Fruit fly (Drosophila melanogaster) whole organism, embryonic: ENCODE measurements around the gene CG12056.

Experiments
- Blimp-1 ChIP-seq: fragments of 200-800 bp; sonication (Bioruptor generic); optimal IDR thresholded peaks from 3 replicates; lab custom pipeline; 2018; ENCODE audit warnings: missing biosample characterization, missing genetic modification characterization, mild to moderate bottlenecking, moderate library complexity, missing genetic modification reagents
- CG10209 ChIP-seq: fragments of 200-800 bp; sonication (Bioruptor generic); optimal IDR thresholded peaks from 3 replicates; lab custom pipeline; 2017; ENCODE audit warnings: missing biosample characterization, mild to moderate bottlenecking, missing genetic modification characterization, missing genetic modification reagents
- CG10274 ChIP-seq: fragments of 200-800 bp; sonication (Bioruptor generic); optimal IDR thresholded peaks from 3 replicates; lab custom pipeline; 2017; ENCODE audit warnings: missing biosample characterization, mild to moderate bottlenecking, missing genetic modification characterization
- CG10321 ChIP-seq: fragments of 200-800 bp; sonication (Bioruptor generic); IDR thresholded peaks from 2 replicates; pipeline ENCODE4 v1.3.6; 2022; ENCODE audit warnings: missing biosample characterization, missing genetic modification characterization
- CG10654 ChIP-seq: fragments of 200-800 bp; sonication (Bioruptor generic); optimal IDR thresholded peaks from 2 replicates; lab custom pipeline; 2016; ENCODE audit warnings: missing biosample characterization, missing genetic modification characterization
- CG14441 ChIP-seq: fragments of 200-800 bp; sonication (Bioruptor generic); IDR thresholded peaks from 2 replicates; pipeline ENCODE4 v1.3.6; 2022; ENCODE audit warnings: missing biosample characterization, missing genetic modification characterization
- CG15011 ChIP-seq: fragments of 200-800 bp; sonication (Bioruptor generic); optimal IDR thresholded peaks from 3 replicates; lab custom pipeline; 2018; ENCODE audit warnings: missing biosample characterization, mild to moderate bottlenecking, missing genetic modification characterization
- CG17385 ChIP-seq: fragments of 200-800 bp; sonication (Bioruptor generic); optimal IDR thresholded peaks from 3 replicates; lab custom pipeline; 2018; ENCODE audit warnings: missing biosample characterization, mild to moderate bottlenecking, missing genetic modification characterization
- CG2120 ChIP-seq: fragments of 200-800 bp; sonication (Bioruptor generic); optimal IDR thresholded peaks from 3 replicates; lab custom pipeline; 2016; ENCODE audit warnings: missing biosample characterization, missing genetic modification characterization
- CG2712 ChIP-seq: fragments of 200-800 bp; optimal IDR thresholded peaks from 3 replicates; lab custom pipeline; 2019; ENCODE audit warnings: missing biosample characterization, mild to moderate bottlenecking, missing genetic modification characterization, moderate library complexity
- CG31365 ChIP-seq: fragments of 200-800 bp; sonication (Bioruptor generic); optimal IDR thresholded peaks from 2 replicates; lab custom pipeline; 2018; ENCODE audit warnings: missing biosample characterization, mild to moderate bottlenecking, missing genetic modification characterization
- CG3281 ChIP-seq: fragments of 200-800 bp; sonication (Bioruptor generic); optimal IDR thresholded peaks from 3 replicates; lab custom pipeline; 2017; ENCODE audit warnings: missing biosample characterization, mild to moderate bottlenecking, missing genetic modification characterization
- CG42726 ChIP-seq: fragments of 200-800 bp; sonication (Bioruptor generic); IDR thresholded peaks from 2 replicates; pipeline ENCODE4 v1.3.6; 2022; ENCODE audit warnings: missing biosample characterization, missing genetic modification characterization; ENCODE audit not compliant: partially characterized antibody
- CG4328 ChIP-seq: fragments of 200-800 bp; sonication (Bioruptor generic); optimal IDR thresholded peaks from 3 replicates; lab custom pipeline; 2017; ENCODE audit warnings: missing biosample characterization, missing genetic modification reagents, missing genetic modification characterization
- CG5180 ChIP-seq: fragments of 200-800 bp; sonication (Bioruptor generic); optimal IDR thresholded peaks from 3 replicates; lab custom pipeline; 2017; ENCODE audit warnings: missing biosample characterization, missing genetic modification characterization, mild to moderate bottlenecking, moderate library complexity, missing genetic modification reagents
- CG5245 ChIP-seq: fragments of 200-800 bp; sonication (Bioruptor generic); optimal IDR thresholded peaks from 3 replicates; lab custom pipeline; 2016; ENCODE audit warnings: missing biosample characterization, missing genetic modification characterization
- CG6272 ChIP-seq: fragments of 200-800 bp; sonication (Bioruptor generic); IDR thresholded peaks from 2 replicates; pipeline ENCODE4 v1.3.6; 2022; ENCODE audit warnings: missing biosample characterization, missing genetic modification characterization
- CG6765 ChIP-seq: fragments of 200-800 bp; sonication (Bioruptor generic); optimal IDR thresholded peaks from 3 replicates; lab custom pipeline; 2017; ENCODE audit warnings: missing biosample characterization, mild to moderate bottlenecking, missing genetic modification characterization
- CG7271 ChIP-seq: fragments of 200-800 bp; sonication (Bioruptor generic); optimal IDR thresholded peaks from 2 replicates; lab custom pipeline; 2018; ENCODE audit warnings: missing biosample characterization, mild to moderate bottlenecking, missing genetic modification characterization, moderate library complexity
- CG8290 ChIP-seq, 3 experiments: fragments of 200-800 bp; sonication (Bioruptor generic); optimal IDR thresholded peaks; 2 replicates each; lab custom pipeline; 2016 to 2019; ENCODE audit warnings: missing biosample characterization in 3 of 3, missing genetic modification characterization in 3 of 3, mild to moderate bottlenecking in 2 of 3, moderate library complexity in 1 of 3
- CTCF ChIP-seq: fragments of 200-800 bp; sonication (Bioruptor generic); optimal IDR thresholded peaks from 2 replicates; lab custom pipeline; 2017; ENCODE audit warnings: missing biosample characterization, mild to moderate bottlenecking, missing genetic modification characterization, moderate library complexity
- Dbx ChIP-seq: fragments of 200-800 bp; sonication (Bioruptor generic); IDR thresholded peaks from 3 replicates; pipeline ENCODE4 v1.3.6; 2022; ENCODE audit warnings: missing biosample characterization, missing genetic modification characterization
- Dek ChIP-seq: fragments of 200-800 bp; sonication (Bioruptor generic); optimal IDR thresholded peaks from 3 replicates; lab custom pipeline; 2019; ENCODE audit warnings: missing biosample characterization, mild to moderate bottlenecking, missing genetic modification characterization, moderate library complexity
- Eip74EF ChIP-seq, 2 experiments: fragments of 200-800 bp in 1 of 2; fragments of >200 bp in 1 of 2; sonication (Bioruptor generic) in 1 of 2; optimal IDR thresholded peaks; 2 replicates each; lab custom pipeline; 2017 to 2019; ENCODE audit warnings: missing biosample characterization in 2 of 2, missing genetic modification characterization in 2 of 2, mild to moderate bottlenecking in 1 of 2, moderate library complexity in 1 of 2
- Elba2 ChIP-seq: fragments of 200-800 bp; sonication (Bioruptor generic); optimal IDR thresholded peaks from 3 replicates; lab custom pipeline; 2016; ENCODE audit warnings: missing biosample characterization, missing genetic modification characterization
- Gsc ChIP-seq: fragments of 200-800 bp; sonication (Bioruptor generic); IDR thresholded peaks from 2 replicates; pipeline ENCODE4 v1.3.6; 2022; ENCODE audit warnings: missing biosample characterization, missing genetic modification characterization
- Hand ChIP-seq: fragments of 200-800 bp; sonication (Bioruptor generic); optimal IDR thresholded peaks from 2 replicates; lab custom pipeline; 2017; ENCODE audit warnings: mild to moderate bottlenecking, missing biosample characterization, missing genetic modification reagents, missing genetic modification characterization
- Lpt ChIP-seq: fragments of >200 bp; optimal IDR thresholded peaks from 2 replicates; lab custom pipeline; 2018; ENCODE audit warnings: missing biosample characterization, missing genetic modification characterization
- MESR4 ChIP-seq: fragments of 200-800 bp; sonication (Bioruptor generic); optimal IDR thresholded peaks from 2 replicates; lab custom pipeline; 2018; ENCODE audit warnings: missing biosample characterization, mild to moderate bottlenecking, missing genetic modification characterization, moderate library complexity
- Max ChIP-seq: fragments of 200-800 bp; sonication (Bioruptor generic); optimal IDR thresholded peaks from 2 replicates; lab custom pipeline; 2016; ENCODE audit warnings: missing biosample characterization, mild to moderate bottlenecking, missing genetic modification characterization
- NC2β ChIP-seq: fragments of 200-800 bp; sonication (Bioruptor generic); optimal IDR thresholded peaks from 2 replicates; lab custom pipeline; 2016; ENCODE audit warnings: missing biosample characterization, missing genetic modification characterization
- Sox100B ChIP-seq: fragments of 200-800 bp; sonication (Bioruptor generic); optimal IDR thresholded peaks from 3 replicates; lab custom pipeline; 2018; ENCODE audit warnings: missing biosample characterization, mild to moderate bottlenecking, missing genetic modification characterization
- TFAM ChIP-seq: fragments of 200-800 bp; sonication (Bioruptor generic); optimal IDR thresholded peaks from 2 replicates; lab custom pipeline; 2017; ENCODE audit warnings: missing biosample characterization, missing genetic modification characterization, inconsistent platforms
- Trl ChIP-seq, 3 experiments: fragments of >200 bp in 2 of 3; fragments of 200-800 bp in 1 of 3; sonication (Bioruptor generic) in 1 of 3; optimal IDR thresholded peaks; 2 replicates in 1 of 3; 3 replicates in 2 of 3; lab custom pipeline; 2016 to 2017; ENCODE audit warnings: missing biosample characterization in 1 of 3, missing genetic modification characterization in 1 of 3
- YL-1 ChIP-seq: fragments of 200-800 bp; sonication (Bioruptor generic); optimal IDR thresholded peaks from 3 replicates; lab custom pipeline; 2017; ENCODE audit warnings: missing biosample characterization, mild to moderate bottlenecking, missing genetic modification characterization
- cato ChIP-seq: fragments of 200-800 bp; sonication (Bioruptor generic); optimal IDR thresholded peaks from 2 replicates; lab custom pipeline; 2016; ENCODE audit warnings: missing biosample characterization, missing genetic modification characterization, borderline replicate concordance
- chn ChIP-seq: fragments of 200-800 bp; sonication (Bioruptor generic); optimal IDR thresholded peaks from 2 replicates; lab custom pipeline; 2016; ENCODE audit warnings: missing biosample characterization, missing genetic modification characterization
- dmrt99B ChIP-seq: fragments of 200-800 bp; sonication (Bioruptor generic); optimal IDR thresholded peaks from 2 replicates; lab custom pipeline; 2018; ENCODE audit warnings: missing biosample characterization, mild to moderate bottlenecking, missing genetic modification characterization, moderate library complexity
- eve ChIP-seq, 2 experiments: fragments of >200 bp; optimal IDR thresholded peaks; 2 replicates each; lab custom pipeline; 2017; ENCODE audit warnings: missing biosample characterization in 2 of 2, missing genetic modification characterization in 2 of 2
- grau ChIP-seq: fragments of 200-800 bp; optimal IDR thresholded peaks from 3 replicates; lab custom pipeline; 2019; ENCODE audit warnings: missing biosample characterization, mild to moderate bottlenecking, missing genetic modification characterization, moderate library complexity
- lab ChIP-seq: fragments of 200-800 bp; sonication (Bioruptor generic); optimal IDR thresholded peaks from 3 replicates; lab custom pipeline; 2017; ENCODE audit warnings: missing biosample characterization, missing genetic modification characterization, mild to moderate bottlenecking, moderate library complexity, missing genetic modification reagents
- nerfin-1 ChIP-seq: fragments of 200-800 bp; sonication (Bioruptor generic); optimal IDR thresholded peaks from 3 replicates; lab custom pipeline; 2019; ENCODE audit warnings: missing biosample characterization, mild to moderate bottlenecking, missing genetic modification characterization, moderate library complexity
- org-1 ChIP-seq: fragments of 200-800 bp; sonication (Bioruptor generic); optimal IDR thresholded peaks from 2 replicates; lab custom pipeline; 2017; ENCODE audit warnings: missing biosample characterization, missing genetic modification characterization
- row ChIP-seq: fragments of 200-800 bp; sonication (Bioruptor generic); IDR thresholded peaks from 3 replicates; pipeline ENCODE4 v1.3.6; 2022; ENCODE audit warnings: missing biosample characterization, missing genetic modification characterization
- sisA ChIP-seq: fragments of 200-800 bp; sonication (Bioruptor generic); IDR thresholded peaks from 2 replicates; pipeline ENCODE4 v1.3.6; 2022; ENCODE audit warnings: missing biosample characterization, missing genetic modification characterization
- tgo ChIP-seq: fragments of 200-800 bp; sonication (Bioruptor generic); IDR thresholded peaks from 3 replicates; pipeline ENCODE4 v1.3.6; 2022; ENCODE audit warnings: missing biosample characterization, missing genetic modification characterization
- tna ChIP-seq: fragments of 200-800 bp; sonication (Bioruptor generic); IDR thresholded peaks from 2 replicates; pipeline ENCODE4 v1.3.6; 2022; ENCODE audit warnings: missing biosample characterization, missing genetic modification characterization; ENCODE audit not compliant: partially characterized antibody
- tx ChIP-seq: fragments of 200-800 bp; sonication (Bioruptor generic); optimal IDR thresholded peaks from 2 replicates; lab custom pipeline; 2016; ENCODE audit warnings: missing biosample characterization, missing genetic modification characterization
- vnd ChIP-seq: fragments of 200-800 bp; sonication (Bioruptor generic); IDR thresholded peaks from 3 replicates; pipeline ENCODE4 v1.3.6; 2022; ENCODE audit warnings: missing biosample characterization, missing genetic modification characterization; ENCODE audit not compliant: partially characterized antibody
- wdn ChIP-seq: fragments of 200-800 bp; sonication (Bioruptor generic); IDR thresholded peaks from 2 replicates; pipeline ENCODE4 v1.3.6; 2022; ENCODE audit warnings: missing biosample characterization, missing genetic modification characterization

Gene CG12056

DNA sequence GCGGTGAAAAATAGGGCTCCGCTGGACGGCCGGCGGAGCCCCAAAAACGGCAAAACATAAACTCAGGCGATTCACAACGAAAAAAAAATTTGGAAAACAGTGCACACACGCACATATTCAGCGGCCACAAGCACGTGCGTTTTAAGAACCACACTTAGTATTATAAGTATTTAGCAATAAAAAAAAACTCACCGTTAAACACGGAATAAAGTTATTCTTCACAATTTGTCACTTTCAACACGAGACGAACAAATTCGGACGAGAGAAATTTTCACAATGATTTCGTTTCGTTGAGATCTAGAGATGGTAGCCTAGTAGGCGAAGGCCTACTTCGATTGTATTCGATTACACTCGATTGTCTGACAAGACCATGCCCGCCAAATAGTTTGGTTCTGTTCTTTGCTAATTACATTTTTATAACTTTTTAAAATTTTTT is 36.1 kb upstream of the CG12056 start, which contains the start of gene His3.3B (continued):
- TF ChIP-seq NC2β (GFP tag; lab: Kevin White, UChicago) (no peak), org-1 (GFP tag; lab: Kevin White, UChicago) (no peak), CG5245 (GFP tag; lab: Kevin White, UChicago) (no peak), YL-1 (GFP tag; lab: Kevin White, UChicago) (peak; percentile 71), CG2120 (GFP tag; lab: Kevin White, UChicago) (no peak), chn (GFP tag; lab: Kevin White, UChicago) (no peak), CG2712 (tag; lab: Kevin White, UChicago) (no peak), Dbx (no peak), vnd (GFP tag; lab: Robert Waterston, UW) (no peak), Blimp-1 (GFP tag; lab: Kevin White, UChicago) (no peak), CG5180 (GFP tag; lab: Kevin White, UChicago) (no peak), CG10209 (GFP tag; lab: Kevin White, UChicago) (no peak), sisA (GFP tag; lab: Robert Waterston, UW) (no peak), CG6765 (GFP tag; lab: Kevin White, UChicago) (peak; percentile 47), tx (no peak), Eip74EF (GFP tag; optimal IDR thresholded peaks at IDR 0.05; lab: Kevin White, UChicago) (peak in 1 of 2 experiments; percentile 37), CG10654 (no peak), Trl (optimal IDR thresholded peaks at IDR 0.05; lab: Kevin White, UChicago) (no peak), Trl (GFP tag; optimal IDR thresholded peaks at IDR 0.05; lab: Kevin White, UChicago) (peak; percentile 5), CG4328 (GFP tag; lab: Kevin White, UChicago) (no peak), CG10274 (GFP tag; lab: Kevin White, UChicago) (no peak), CG15011 (GFP tag; lab: Kevin White, UChicago) (no peak), wdn (GFP tag; lab: Robert Waterston, UW) (no peak), Max (GFP tag; lab: Kevin White, UChicago) (peak; percentile 7), CG42726 (GFP tag; lab: Robert Waterston, UW) (no peak), CG7271 (tag; lab: Kevin White, UChicago) (no peak), Sox100B (GFP tag; lab: Kevin White, UChicago) (no peak), tgo (GFP tag; lab: Robert Waterston, UW) (no peak; the same call in 2 of the 3 replicates), Dek (no peak), CG6272 (GFP tag; lab: Robert Waterston, UW) (no peak), MESR4 (GFP tag; lab: Kevin White, UChicago) (peak; percentile 100), Hand (GFP tag; lab: Kevin White, UChicago) (peak; percentile 23), eve (GFP tag; optimal IDR thresholded peaks at IDR 0.05; lab: Kevin White, UChicago) (no peak), CG10321 (GFP tag; lab: Robert Waterston, UW) (no peak), Lpt (GFP tag; lab: Kevin White, UChicago) (no peak), cato (no peak), dmrt99B (tag; lab: Kevin White, UChicago) (no peak), TFAM (GFP tag; lab: Kevin White, UChicago) (no peak), Gsc (GFP tag; lab: Robert Waterston, UW) (no peak), CG8290 (GFP tag; optimal IDR thresholded peaks at IDR 0.05; lab: Kevin White, UChicago) (no peak), CG8290 (tag; optimal IDR thresholded peaks at IDR 0.05; lab: Kevin White, UChicago) (peak in 1 of 2 experiments; percentile 48), lab (GFP tag; lab: Kevin White, UChicago) (peak; percentile 49), grau (tag; lab: Kevin White, UChicago) (no peak), CG14441 (GFP tag; lab: Robert Waterston, UW) (no peak), Elba2 (GFP tag; lab: Kevin White, UChicago) (no peak), nerfin-1 (no peak), CG3281 (GFP tag; lab: Kevin White, UChicago) (no peak), row (GFP tag; lab: Robert Waterston, UW) (no peak), CG17385 (GFP tag; lab: Kevin White, UChicago) (peak; percentile 17), CTCF (GFP tag; lab: Kevin White, UChicago) (peak; percentile 54), tna (no peak), CG31365 (no peak)
